Fruit fly (Drosophila melanogaster) whole organism: ENCODE measurements around the gene Ret.

Source experiments
- CG8478 ChIP-seq: fragments of >200 bp; optimal IDR thresholded peaks from 2 replicates; lab custom pipeline; 2018; ENCODE audit warnings: inconsistent platforms
- Dll ChIP-seq: fragments of >200 bp; optimal IDR thresholded peaks from 2 replicates; lab custom pipeline; 2017
- EcR ChIP-seq, 2 experiments: fragments of >200 bp; optimal IDR thresholded peaks; 2 replicates each; lab custom pipeline; 2017; ENCODE audit warnings: missing biosample characterization in 2 of 2, missing genetic modification characterization in 2 of 2, missing genetic modification reagents in 2 of 2
- pan ChIP-seq: fragments of >200 bp; optimal IDR thresholded peaks from 2 replicates; lab custom pipeline; 2017
- psq ChIP-seq: fragments of >200 bp; optimal IDR thresholded peaks from 2 replicates; lab custom pipeline; 2017
- usp ChIP-seq: fragments of >200 bp; optimal IDR thresholded peaks from 2 replicates; lab custom pipeline; 2017; ENCODE audit warnings: missing biosample characterization, missing genetic modification characterization, mixed read lengths

DNA sequence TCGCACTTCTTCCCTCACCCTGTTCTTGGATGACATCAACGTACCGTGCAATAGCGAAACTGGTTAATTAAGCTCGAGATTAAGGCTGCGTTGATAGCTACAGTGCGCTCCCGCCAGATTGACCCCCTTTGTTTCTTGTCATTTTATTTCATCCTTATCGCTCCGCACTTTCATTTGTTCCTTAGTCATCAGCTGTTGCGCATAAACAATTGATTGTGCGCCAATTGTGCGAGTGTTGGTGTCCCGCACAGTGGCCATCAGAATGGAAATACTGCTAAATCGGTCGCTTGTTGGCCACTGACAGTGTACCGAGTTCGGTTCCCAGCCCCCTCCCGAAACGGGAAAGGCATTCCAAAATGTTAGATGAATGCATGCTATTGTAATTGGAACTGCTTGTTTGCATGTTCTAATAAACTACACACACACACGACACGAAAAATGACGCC, 21.1 kb upstream of the Ret start:
- no peak for TF ChIP-seq EcR (GFP tag; optimal IDR thresholded peaks at IDR 0.05; lab: Kevin White, UChicago)
- no peak for TF ChIP-seq pan (lab: Kevin White, UChicago)
- TF ChIP-seq psq (lab: Kevin White, UChicago), result no peak
- no peak for TF ChIP-seq usp (GFP tag; lab: Kevin White, UChicago)
- no peak for TF ChIP-seq Dll
- TF ChIP-seq CG8478 (lab: Kevin White, UChicago), result no peak
